Fruit fly (Drosophila melanogaster) whole organism, embryonic: ENCODE data around the gene Inx5.

ENCODE experiments used
- Bgb ChIP-seq: fragments of 200-800 bp; sonication (Bioruptor generic); IDR thresholded peaks from 2 replicates; pipeline ENCODE4 v1.3.6; 2022; ENCODE audit warnings: missing biosample characterization, missing genetic modification characterization; ENCODE audit not compliant: partially characterized antibody
- CG10267 ChIP-seq: fragments of 200-800 bp; sonication (Bioruptor generic); optimal IDR thresholded peaks from 2 replicates; lab custom pipeline; 2018; ENCODE audit warnings: missing biosample characterization, mild to moderate bottlenecking, missing genetic modification characterization, moderate library complexity
- CG10366 ChIP-seq: fragments of 200-800 bp; sonication (Bioruptor generic); IDR thresholded peaks from 2 replicates; pipeline ENCODE4 v1.3.6; 2022; ENCODE audit warnings: missing biosample characterization, missing genetic modification characterization
- CG10431 ChIP-seq: fragments of 200-800 bp; sonication (Bioruptor generic); optimal IDR thresholded peaks from 3 replicates; lab custom pipeline; 2018; ENCODE audit warnings: missing biosample characterization, mild to moderate bottlenecking, missing genetic modification characterization
- CG11093 ChIP-seq: fragments of 200-800 bp; sonication (Bioruptor generic); IDR thresholded peaks from 3 replicates; pipeline ENCODE4 v1.3.6; 2022; ENCODE audit warnings: missing biosample characterization, missing genetic modification characterization
- CG11247 ChIP-seq: fragments of 200-800 bp; sonication (Bioruptor generic); IDR thresholded peaks from 2 replicates; pipeline ENCODE4 v1.3.6; 2022; ENCODE audit warnings: missing biosample characterization, missing genetic modification characterization
- CG11723 ChIP-seq: fragments of 200-800 bp; sonication (Bioruptor generic); optimal IDR thresholded peaks from 2 replicates; lab custom pipeline; 2017; ENCODE audit warnings: missing biosample characterization, mild to moderate bottlenecking, missing genetic modification characterization
- CG12299 ChIP-seq: fragments of 200-800 bp; sonication (Bioruptor generic); optimal IDR thresholded peaks from 2 replicates; lab custom pipeline; 2018; ENCODE audit warnings: missing biosample characterization, mild to moderate bottlenecking, missing genetic modification characterization
- CG12391 ChIP-seq: fragments of 200-800 bp; sonication (Bioruptor generic); optimal IDR thresholded peaks from 3 replicates; lab custom pipeline; 2018; ENCODE audit warnings: missing biosample characterization, mild to moderate bottlenecking, missing genetic modification characterization, moderate library complexity
- CG12769 ChIP-seq: fragments of 200-800 bp; sonication (Bioruptor generic); optimal IDR thresholded peaks from 2 replicates; lab custom pipeline; 2019; ENCODE audit warnings: missing biosample characterization, mild to moderate bottlenecking, missing genetic modification characterization, moderate library complexity
- CG17612 ChIP-seq: fragments of 200-800 bp; sonication (Bioruptor generic); IDR thresholded peaks from 2 replicates; pipeline ENCODE4 v1.3.6; 2022; ENCODE audit warnings: missing biosample characterization, missing genetic modification characterization
- CG1832 ChIP-seq: fragments of 200-800 bp; sonication (Bioruptor generic); optimal IDR thresholded peaks from 2 replicates; lab custom pipeline; 2017; ENCODE audit warnings: missing biosample characterization, mild to moderate bottlenecking, missing genetic modification characterization, inconsistent platforms
- CG18476 ChIP-seq: fragments of 200-800 bp; sonication (Bioruptor generic); optimal IDR thresholded peaks from 2 replicates; lab custom pipeline; 2016; ENCODE audit warnings: missing biosample characterization, mild to moderate bottlenecking, missing genetic modification characterization
- CG2120 ChIP-seq: fragments of 200-800 bp; sonication (Bioruptor generic); optimal IDR thresholded peaks from 3 replicates; lab custom pipeline; 2016; ENCODE audit warnings: missing biosample characterization, missing genetic modification characterization
- CG30403 ChIP-seq: fragments of 200-800 bp; sonication (Bioruptor generic); optimal IDR thresholded peaks from 3 replicates; lab custom pipeline; 2016; ENCODE audit warnings: missing biosample characterization, missing genetic modification characterization
- CG30431 ChIP-seq: fragments of 200-800 bp; sonication (Bioruptor generic); optimal IDR thresholded peaks from 2 replicates; lab custom pipeline; 2017; ENCODE audit warnings: missing biosample characterization, missing genetic modification characterization
- CG34224 ChIP-seq: fragments of 200-800 bp; sonication (Bioruptor generic); IDR thresholded peaks from 3 replicates; pipeline ENCODE4 v1.3.6; 2022; ENCODE audit warnings: missing biosample characterization, missing genetic modification characterization; ENCODE audit not compliant: partially characterized antibody
- CG3995 ChIP-seq: fragments of 200-800 bp; sonication (Bioruptor generic); optimal IDR thresholded peaks from 3 replicates; lab custom pipeline; 2016; ENCODE audit warnings: missing biosample characterization, missing genetic modification characterization
- CG4282 ChIP-seq: fragments of 200-800 bp; sonication (Bioruptor generic); optimal IDR thresholded peaks from 2 replicates; lab custom pipeline; 2016; ENCODE audit warnings: missing biosample characterization, missing genetic modification characterization
- CG4730 ChIP-seq: fragments of 200-800 bp; sonication (Bioruptor generic); IDR thresholded peaks from 2 replicates; pipeline ENCODE4 v1.3.6; 2022; ENCODE audit warnings: missing biosample characterization, missing genetic modification characterization
- CG6813 ChIP-seq: fragments of 200-800 bp; sonication (Bioruptor generic); optimal IDR thresholded peaks from 2 replicates; lab custom pipeline; 2017; ENCODE audit warnings: missing biosample characterization, missing genetic modification characterization, mild to moderate bottlenecking, moderate library complexity, missing genetic modification reagents
- CG7357 ChIP-seq: fragments of 200-800 bp; sonication (Bioruptor generic); IDR thresholded peaks from 3 replicates; pipeline ENCODE4 v1.3.6; 2022; ENCODE audit warnings: missing biosample characterization, missing genetic modification characterization
- CG7786 ChIP-seq: fragments of 200-800 bp; sonication (Bioruptor generic); optimal IDR thresholded peaks from 2 replicates; lab custom pipeline; 2016; ENCODE audit warnings: missing biosample characterization, missing genetic modification characterization
- CG8281 ChIP-seq: fragments of 200-800 bp; sonication (Bioruptor generic); optimal IDR thresholded peaks from 2 replicates; lab custom pipeline; 2018; ENCODE audit warnings: missing biosample characterization, mild to moderate bottlenecking, missing genetic modification characterization, moderate library complexity
- CG9797 ChIP-seq: fragments of 200-800 bp; sonication (Bioruptor generic); optimal IDR thresholded peaks from 3 replicates; lab custom pipeline; 2018; ENCODE audit warnings: missing biosample characterization, mild to moderate bottlenecking, missing genetic modification characterization
- ERR ChIP-seq: fragments of 200-800 bp; sonication (Bioruptor generic); optimal IDR thresholded peaks from 2 replicates; lab custom pipeline; 2016; ENCODE audit warnings: missing biosample characterization, missing genetic modification characterization
- Fer1 ChIP-seq: fragments of 200-800 bp; sonication (Bioruptor generic); optimal IDR thresholded peaks from 2 replicates; lab custom pipeline; 2017; ENCODE audit warnings: missing biosample characterization, mild to moderate bottlenecking, missing genetic modification characterization
- HLH54F ChIP-seq: fragments of 200-800 bp; sonication (Bioruptor generic); optimal IDR thresholded peaks from 3 replicates; lab custom pipeline; 2016; ENCODE audit warnings: missing biosample characterization, missing genetic modification characterization
- NC2β ChIP-seq: fragments of 200-800 bp; sonication (Bioruptor generic); optimal IDR thresholded peaks from 2 replicates; lab custom pipeline; 2016; ENCODE audit warnings: missing biosample characterization, missing genetic modification characterization
- PHDP ChIP-seq: fragments of 200-800 bp; sonication (Bioruptor generic); optimal IDR thresholded peaks from 3 replicates; lab custom pipeline; 2018; ENCODE audit warnings: missing biosample characterization, mild to moderate bottlenecking, missing genetic modification characterization, moderate library complexity
- amos ChIP-seq: fragments of 200-800 bp; sonication (Bioruptor generic); IDR thresholded peaks from 2 replicates; pipeline ENCODE4 v1.3.6; 2022; ENCODE audit warnings: missing biosample characterization, missing genetic modification characterization; ENCODE audit not compliant: partially characterized antibody
- aop ChIP-seq: fragments of 200-800 bp; sonication (Bioruptor generic); IDR thresholded peaks from 2 replicates; pipeline ENCODE4 v1.3.6; 2022; ENCODE audit warnings: missing biosample characterization, missing genetic modification characterization
- az2 ChIP-seq: fragments of 200-800 bp; sonication (Bioruptor generic); optimal IDR thresholded peaks from 3 replicates; lab custom pipeline; 2016; ENCODE audit warnings: missing biosample characterization, missing genetic modification characterization
- bcd ChIP-seq: fragments of 200-800 bp; sonication (Bioruptor generic); optimal IDR thresholded peaks from 2 replicates; lab custom pipeline; 2017; ENCODE audit warnings: missing biosample characterization, mild to moderate bottlenecking, missing genetic modification characterization
- emc ChIP-seq: fragments of 200-800 bp; sonication (Bioruptor generic); optimal IDR thresholded peaks from 2 replicates; lab custom pipeline; 2016; ENCODE audit warnings: missing biosample characterization, missing genetic modification characterization
- eve ChIP-seq, 2 experiments: fragments of >200 bp; optimal IDR thresholded peaks; 2 replicates each; lab custom pipeline; 2017; ENCODE audit warnings: missing biosample characterization in 2 of 2, missing genetic modification characterization in 2 of 2
- gcm ChIP-seq: fragments of 200-800 bp; sonication (Bioruptor generic); optimal IDR thresholded peaks from 2 replicates; lab custom pipeline; 2019; ENCODE audit warnings: missing biosample characterization, mild to moderate bottlenecking, missing genetic modification characterization, moderate library complexity
- hth ChIP-seq: fragments of >200 bp; optimal IDR thresholded peaks from 2 replicates; lab custom pipeline; 2017; ENCODE audit warnings: inconsistent platforms
- insv ChIP-seq, 2 experiments: fragments of 200-800 bp; sonication (Bioruptor generic); optimal IDR thresholded peaks; 3 replicates each; lab custom pipeline; 2016 to 2018; ENCODE audit warnings: missing biosample characterization in 2 of 2, missing genetic modification characterization in 2 of 2
- kay ChIP-seq: fragments of 200-800 bp; sonication (Bioruptor generic); optimal IDR thresholded peaks from 2 replicates; lab custom pipeline; 2016; ENCODE audit warnings: missing biosample characterization, missing genetic modification characterization
- ken ChIP-seq: fragments of 200-800 bp; sonication (Bioruptor generic); IDR thresholded peaks from 3 replicates; pipeline ENCODE4 v1.3.6; 2022; ENCODE audit warnings: missing biosample characterization, missing genetic modification characterization
- knrl ChIP-seq: fragments of 200-800 bp; sonication (Bioruptor generic); IDR thresholded peaks from 3 replicates; pipeline ENCODE4 v1.3.6; 2022; ENCODE audit warnings: missing biosample characterization, missing genetic modification characterization; ENCODE audit not compliant: partially characterized antibody
- lmd ChIP-seq: fragments of 200-800 bp; sonication (Bioruptor generic); IDR thresholded peaks from 2 replicates; pipeline ENCODE4 v1.3.6; 2022; ENCODE audit warnings: missing biosample characterization, missing genetic modification characterization
- pum ChIP-seq: fragments of 200-800 bp; sonication (Bioruptor generic); optimal IDR thresholded peaks from 2 replicates; lab custom pipeline; 2016; ENCODE audit warnings: missing biosample characterization, missing genetic modification characterization
- pzg ChIP-seq: fragments of 200-800 bp; sonication (Bioruptor generic); optimal IDR thresholded peaks from 3 replicates; lab custom pipeline; 2018; ENCODE audit warnings: missing biosample characterization, mild to moderate bottlenecking, missing genetic modification characterization, moderate library complexity
- sens-2 ChIP-seq: fragments of 200-800 bp; sonication (Bioruptor generic); IDR thresholded peaks from 2 replicates; pipeline ENCODE4 v1.3.6; 2022; ENCODE audit warnings: missing biosample characterization, missing genetic modification characterization
- slp2 ChIP-seq: fragments of 200-800 bp; sonication (Bioruptor generic); optimal IDR thresholded peaks from 2 replicates; lab custom pipeline; 2016; ENCODE audit warnings: missing biosample characterization, missing genetic modification characterization
- tin ChIP-seq: fragments of 200-800 bp; sonication (Bioruptor generic); optimal IDR thresholded peaks from 3 replicates; lab custom pipeline; 2016; ENCODE audit warnings: missing biosample characterization, missing genetic modification characterization
- twi ChIP-seq: fragments of 200-800 bp; optimal IDR thresholded peaks from 2 replicates; lab custom pipeline; 2019; ENCODE audit warnings: missing biosample characterization, mild to moderate bottlenecking, missing genetic modification characterization, moderate library complexity
- tx ChIP-seq: fragments of 200-800 bp; sonication (Bioruptor generic); optimal IDR thresholded peaks from 2 replicates; lab custom pipeline; 2016; ENCODE audit warnings: missing biosample characterization, missing genetic modification characterization
- unpg ChIP-seq: fragments of 200-800 bp; sonication (Bioruptor generic); optimal IDR thresholded peaks from 3 replicates; lab custom pipeline; 2018; ENCODE audit warnings: missing biosample characterization, mild to moderate bottlenecking, missing genetic modification characterization, moderate library complexity

Inx5 gene

dm6 chrX:19154998-19155397, 15.7 kb downstream of the Inx5 start (continued):
- TF ChIP-seq Fer1 (peak; percentile 25), az2 (peak; percentile 84), CG7786 (GFP tag; lab: Kevin White, UChicago) (peak; percentile 88), CG12391 (tag; lab: Kevin White, UChicago) (peak; percentile 92), CG10431 (GFP tag; lab: Kevin White, UChicago) (peak; percentile 45), pzg (GFP tag; lab: Kevin White, UChicago) (no peak), sens-2 (GFP tag; lab: Robert Waterston, UW) (peak; percentile 81), pum (peak; percentile 87), HLH54F (GFP tag; lab: Kevin White, UChicago) (peak; percentile 58), CG6813 (GFP tag; lab: Kevin White, UChicago) (peak; percentile 80), eve (GFP tag; optimal IDR thresholded peaks at IDR 0.05; lab: Kevin White, UChicago) (peak in 1 of 2 experiments; percentile 92), emc (peak; percentile 38), slp2 (GFP tag; lab: Kevin White, UChicago) (peak; percentile 84), tin (GFP tag; lab: Kevin White, UChicago) (peak; percentile 91), unpg (GFP tag; lab: Kevin White, UChicago) (peak; percentile 90), CG11093 (GFP tag; lab: Robert Waterston, UW) (peak; percentile 78), CG11247 (GFP tag; lab: Robert Waterston, UW) (peak; percentile 55), ken (GFP tag; lab: Robert Waterston, UW) (peak; percentile 86), CG30403 (GFP tag; lab: Kevin White, UChicago) (peak; percentile 80), CG11723 (peak; percentile 72), CG8281 (peak; percentile 53), PHDP (tag; lab: Kevin White, UChicago) (peak; percentile 81), Bgb (GFP tag; lab: Robert Waterston, UW) (no peak), CG2120 (GFP tag; lab: Kevin White, UChicago) (peak; percentile 57), bcd (GFP tag; lab: Kevin White, UChicago) (peak; percentile 80), CG7357 (GFP tag; lab: Robert Waterston, UW) (peak; percentile 65; the same call in 2 of the 3 replicates), lmd (peak; percentile 74), CG34224 (GFP tag; lab: Robert Waterston, UW) (no peak), CG4282 (GFP tag; lab: Kevin White, UChicago) (peak; percentile 53), kay (peak; percentile 84), insv (GFP tag; optimal IDR thresholded peaks at IDR 0.05; lab: Kevin White, UChicago) (no peak), CG10267 (tag; lab: Kevin White, UChicago) (peak; percentile 86), CG4730 (GFP tag; lab: Robert Waterston, UW) (peak; percentile 67), gcm (GFP tag; lab: Kevin White, UChicago) (peak; percentile 88), CG17612 (GFP tag; lab: Robert Waterston, UW) (peak; percentile 44; the same call in 1 of the 2 replicates), CG9797 (peak; percentile 28), knrl (GFP tag; lab: Robert Waterston, UW) (no peak), CG10366 (GFP tag; lab: Robert Waterston, UW) (peak; percentile 74), CG12769 (tag; lab: Kevin White, UChicago) (peak; percentile 75), aop (GFP tag; lab: Robert Waterston, UW) (peak; percentile 57; the same call in 1 of the 2 replicates), ERR (GFP tag; lab: Kevin White, UChicago) (peak; percentile 43), hth (lab: Kevin White, UChicago) (no peak), CG3995 (GFP tag; lab: Kevin White, UChicago) (no peak), CG18476 (peak; percentile 65), CG1832 (no peak), NC2β (GFP tag; lab: Kevin White, UChicago) (peak; percentile 90), CG30431 (peak; percentile 82), CG12299 (tag; lab: Kevin White, UChicago) (peak; percentile 8), tx (peak; percentile 74), twi (peak; percentile 76), amos (no peak)
